Fruit fly (Drosophila melanogaster): Measurements from ENCODE around the gene Myb.

The Myb gene

DNA sequence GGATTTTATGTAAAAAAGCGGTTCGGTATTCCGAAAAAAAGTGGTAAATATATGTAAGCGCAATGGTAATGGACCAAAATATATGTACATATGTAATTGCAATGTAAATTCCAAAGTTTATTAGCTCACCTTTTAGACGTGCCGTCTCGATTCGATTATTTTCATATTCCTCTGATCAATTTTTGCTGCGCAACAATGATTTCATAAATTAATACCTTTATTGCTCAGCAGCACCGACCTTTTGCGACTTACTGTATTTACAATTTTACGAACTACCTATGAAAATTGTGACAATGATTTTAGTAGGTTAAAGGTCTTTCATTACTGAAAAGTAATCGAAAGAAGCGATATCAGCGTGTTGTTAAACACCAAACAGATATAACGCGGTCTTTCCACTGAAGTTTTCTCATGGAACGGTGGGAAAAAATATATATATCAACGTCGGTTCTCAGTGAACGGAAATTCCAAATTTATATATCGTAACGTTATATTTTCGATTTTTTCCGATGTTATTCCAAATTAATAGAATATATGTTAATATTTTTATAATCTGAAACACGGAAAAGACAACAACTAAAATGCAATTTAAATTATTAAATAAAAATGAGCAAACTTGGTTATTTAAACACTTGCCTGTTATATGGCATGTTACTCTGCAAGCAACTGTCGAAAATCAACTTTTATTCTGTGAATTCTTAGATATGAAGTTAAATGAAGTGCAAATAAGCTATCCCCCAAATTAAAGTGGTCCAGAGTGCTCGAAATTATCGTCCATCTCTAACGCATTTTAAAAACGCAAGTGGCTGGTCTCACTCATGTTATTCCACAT lies 32.4 kb upstream of the Myb start, which contains the start of the genes MSBP and CG15916 (continued):
- TF ChIP-seq CG2875 (GFP tag; optimal IDR thresholded peaks at IDR 0.05) (no peak), CG9437 (GFP tag; optimal IDR thresholded peaks at IDR 0.05) (peak; percentile 55), disco-r (GFP tag; optimal IDR thresholded peaks at IDR 0.05) (no peak), Oli (tag; optimal IDR thresholded peaks at IDR 0.05) (peak; percentile 34), CG17186 (GFP tag; optimal IDR thresholded peaks at IDR 0.05) (no peak), Sry-β (GFP tag; optimal IDR thresholded peaks at IDR 0.05) (no peak), Tbp (GFP tag; optimal IDR thresholded peaks at IDR 0.05) (no peak), gsb (GFP tag; IDR thresholded peaks at IDR 0.05) (no peak), h (optimal IDR thresholded peaks at IDR 0.05) (no peak), CG2129 (GFP tag; IDR thresholded peaks at IDR 0.05; ENCODE audit: partially characterized antibody) (no peak), CG2199 (GFP tag; IDR thresholded peaks at IDR 0.05) (no peak), CG11398 (GFP tag; optimal IDR thresholded peaks at IDR 0.05) (no peak), Lim3 (GFP tag; IDR thresholded peaks at IDR 0.05) (no peak), hb (GFP tag; IDR thresholded peaks at IDR 0.05; ENCODE audit: partially characterized antibody) (no peak), CG13624 (GFP tag; optimal IDR thresholded peaks at IDR 0.05) (no peak), sqz (GFP tag; optimal IDR thresholded peaks at IDR 0.05) (no peak), CG6683 (GFP tag; optimal IDR thresholded peaks at IDR 0.05) (no peak), corto (GFP tag; optimal IDR thresholded peaks at IDR 0.05) (no peak), CG12942 (GFP tag; optimal IDR thresholded peaks at IDR 0.05) (no peak), pum (GFP tag; optimal IDR thresholded peaks at IDR 0.05) (no peak), CG30020 (tag; optimal IDR thresholded peaks at IDR 0.05) (peak; percentile 98), PHDP (tag; optimal IDR thresholded peaks at IDR 0.05) (no peak), dimm (GFP tag; IDR thresholded peaks at IDR 0.05) (no peak), Dfd (GFP tag; optimal IDR thresholded peaks at IDR 0.05) (peak in 1 of 2 experiments; percentile 3), Rfx (GFP tag; IDR thresholded peaks at IDR 0.05) (peak; percentile 49; the same call in 1 of the 2 replicates), CG9797 (GFP tag; optimal IDR thresholded peaks at IDR 0.05) (no peak), Taf1 (GFP tag; IDR thresholded peaks at IDR 0.05) (0 out of 2 replicates have a peak, but pooled peaks have one; percentile 8), CG18476 (GFP tag; optimal IDR thresholded peaks at IDR 0.05) (no peak), lilli (GFP tag; optimal IDR thresholded peaks at IDR 0.05) (peak; percentile 7), Xbp1 (GFP tag; optimal IDR thresholded peaks at IDR 0.05) (peak; percentile 19), CG4328 (GFP tag; optimal IDR thresholded peaks at IDR 0.05) (no peak), her (GFP tag; optimal IDR thresholded peaks at IDR 0.05) (no peak), Gsc (GFP tag; IDR thresholded peaks at IDR 0.05) (no peak), Nf-YA (GFP tag; IDR thresholded peaks at IDR 0.05) (no peak), z (GFP tag; IDR thresholded peaks at IDR 0.05) (no peak), CG14710 (tag; optimal IDR thresholded peaks at IDR 0.05) (peak; percentile 66), Abd-B (GFP tag; optimal IDR thresholded peaks at IDR 0.05) (no peak), CG16813 (GFP tag; IDR thresholded peaks at IDR 0.05; ENCODE audit: partially characterized antibody) (no peak), Deaf1 (tag; optimal IDR thresholded peaks at IDR 0.05) (no peak), repo (GFP tag; optimal IDR thresholded peaks at IDR 0.05) (no peak), CG12104 (GFP tag; optimal IDR thresholded peaks at IDR 0.05) (no peak), CG1603 (tag; optimal IDR thresholded peaks at IDR 0.05) (peak; percentile 12), NC2β (GFP tag; optimal IDR thresholded peaks at IDR 0.05) (no peak), chinmo (GFP tag; IDR thresholded peaks at IDR 0.05; ENCODE audit: partially characterized antibody) (no peak), Dip3 (GFP tag; optimal IDR thresholded peaks at IDR 0.05) (peak; percentile 1), ham (GFP tag; IDR thresholded peaks at IDR 0.05) (no peak), Hey (tag; optimal IDR thresholded peaks at IDR 0.05) (no peak), CG9932 (GFP tag; IDR thresholded peaks at IDR 0.05) (peak; percentile 45; the same call in 1 of the 2 replicates), yki (optimal IDR thresholded peaks at IDR 0.05) (no peak), klu (GFP tag; IDR thresholded peaks at IDR 0.05) (no peak), ftz-f1 (GFP tag; optimal IDR thresholded peaks at IDR 0.05) (no peak)
